Worm (Caenorhabditis elegans) whole organism, midembryonic: Measurements from ENCODE around the gene F15B9.8.

Experiments
- T22C8.4 ChIP-seq: fragments of 200-800 bp; sonication (Bioruptor generic); IDR thresholded peaks from 2 replicates; pipeline ENCODE4 v1.3.6; 2022; ENCODE audit warnings: missing genetic modification characterization, missing compliant biosample characterization
- cog-1 ChIP-seq: sonication (generic microtip); optimal IDR thresholded peaks from 2 replicates; lab custom pipeline; 2016; ENCODE audit warnings: missing genetic modification characterization, missing compliant biosample characterization
- ref-1 ChIP-seq: fragments of 200-800 bp; sonication (Bioruptor generic); conservative IDR thresholded peaks from 2 replicates; pipeline ENCODE4 v1.3.6; 2022; ENCODE audit warnings: missing genetic modification reagents, missing genetic modification characterization, missing compliant biosample characterization
- ztf-23 ChIP-seq: fragments of 200-800 bp; sonication (Bioruptor generic); IDR thresholded peaks from 2 replicates; pipeline ENCODE4 v1.3.6; 2022; ENCODE audit warnings: missing genetic modification reagents, missing genetic modification characterization, missing compliant biosample characterization
- ztf-29 ChIP-seq: fragments of 200-800 bp; sonication (Bioruptor generic); IDR thresholded peaks from 2 replicates; pipeline ENCODE4 v1.3.6; 2022; ENCODE audit warnings: missing genetic modification reagents, missing genetic modification characterization, missing compliant biosample characterization

- TF ChIP-seq ztf-29 (GFP tag; lab: Robert Waterston, UW) (no peak), ref-1 (GFP tag; lab: Robert Waterston, UW) (no peak), ztf-23 (GFP tag; lab: Robert Waterston, UW) (no peak), cog-1 (tag; lab: Kevin White, UChicago) (no peak), T22C8.4 (GFP tag; lab: Robert Waterston, UW) (no peak)
These were observed 11.7 kb downstream of the F15B9.8 start for ce11 chrV:13000068-13000467.
